Worm (Caenorhabditis elegans): Measurements from ENCODE around the gene ttr-45.

DNA sequence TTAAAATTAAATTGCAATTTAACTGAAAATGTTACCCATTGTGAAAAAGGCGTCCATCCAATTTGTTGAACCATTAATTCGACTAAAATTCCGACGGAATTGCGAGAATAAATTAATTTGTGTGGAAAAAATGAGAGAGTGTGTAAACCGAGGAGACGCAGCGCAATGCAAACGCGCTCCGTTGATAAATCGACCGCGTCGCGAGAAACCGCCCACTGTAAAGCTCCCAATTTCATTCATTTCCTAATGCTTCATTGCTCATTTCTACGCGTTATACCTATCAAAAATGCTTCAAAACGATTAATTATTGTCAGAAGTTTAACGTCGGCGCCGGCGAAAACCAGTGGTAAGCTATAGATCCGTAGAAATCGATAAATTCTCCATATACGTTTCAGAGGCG lies 43.7 kb downstream of the ttr-45 start, which contains the start of the genes Y67H2A.2 and micu-1:
- no peak for TF ChIP-seq lin-39 (tag; optimal IDR thresholded peaks at IDR 0.05)
- no peak for TF ChIP-seq ztf-1 (GFP tag; conservative IDR thresholded peaks at IDR 0.05)
- TF ChIP-seq sem-4 (tag; optimal IDR thresholded peaks at IDR 0.05) = no peak
- TF ChIP-seq ama-1 (optimal IDR thresholded peaks at IDR 0.05) = peak; percentile 56
- no peak for TF ChIP-seq nhr-10 (tag; optimal IDR thresholded peaks at IDR 0.05)
